Fruit fly (Drosophila melanogaster) whole organism: ENCODE results near the gene Dys.

Experiments
- CG8478 ChIP-seq: fragments of >200 bp; optimal IDR thresholded peaks from 2 replicates; lab custom pipeline; 2018; ENCODE audit warnings: inconsistent platforms
- Dll ChIP-seq: fragments of >200 bp; optimal IDR thresholded peaks from 2 replicates; lab custom pipeline; 2017
- EcR ChIP-seq, 2 experiments: fragments of >200 bp; optimal IDR thresholded peaks; 2 replicates each; lab custom pipeline; 2017; ENCODE audit warnings: missing biosample characterization in 2 of 2, missing genetic modification characterization in 2 of 2, missing genetic modification reagents in 2 of 2
- pan ChIP-seq: fragments of >200 bp; optimal IDR thresholded peaks from 2 replicates; lab custom pipeline; 2017
- psq ChIP-seq: fragments of >200 bp; optimal IDR thresholded peaks from 2 replicates; lab custom pipeline; 2017
- usp ChIP-seq: fragments of >200 bp; optimal IDR thresholded peaks from 2 replicates; lab custom pipeline; 2017; ENCODE audit warnings: missing biosample characterization, missing genetic modification characterization, mixed read lengths

Gene Dys

dm6 chr3R:19598855-19599254 is 138.0 kb downstream of the Dys start, which contains the start of gene Cpr92A:
Gene Cpr92A, minus strand, starts transcription at chr3R:19598955.
- no peak for TF ChIP-seq EcR (GFP tag; optimal IDR thresholded peaks at IDR 0.05; lab: Kevin White, UChicago)
- TF ChIP-seq psq: no peak
- no peak for TF ChIP-seq pan (lab: Kevin White, UChicago)
- no peak for TF ChIP-seq Dll (lab: Kevin White, UChicago)
- TF ChIP-seq CG8478: no peak
- TF ChIP-seq usp (GFP tag; lab: Kevin White, UChicago): no peak

DNA sequence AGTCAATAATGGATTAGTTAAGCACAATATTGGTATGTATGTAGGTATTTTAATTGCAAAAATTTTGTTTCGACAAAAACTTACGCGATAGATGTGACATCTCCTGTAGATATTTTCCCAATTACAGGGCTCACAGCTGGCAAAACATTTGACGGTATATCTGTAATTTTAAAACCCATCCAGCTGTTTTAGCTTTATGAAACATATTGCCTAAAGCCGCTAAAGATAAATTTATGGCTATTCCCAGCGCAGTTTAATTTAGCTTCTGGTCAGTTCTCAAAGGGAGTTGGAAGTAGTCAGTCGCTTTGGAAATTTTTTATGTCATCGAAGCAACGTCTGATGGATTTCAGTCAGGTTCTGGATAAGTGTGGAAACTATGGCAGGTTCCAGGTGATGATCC is 139.4 kb downstream of the Dys start, which contains the start of gene CG7333:
Gene CG7333 (plus strand): TSS at position 301 of the 400 bp plus-strand sequence.
- TF ChIP-seq CG8478 (no peak), usp (GFP tag; lab: Kevin White, UChicago) (no peak), psq (no peak), pan (lab: Kevin White, UChicago) (no peak)

dm6 chr3R:19602996-19603395 is 142.1 kb downstream of the Dys start, which contains the start of gene CG7342:
Gene CG7342, plus strand, starts transcription at chr3R:19603375.
- TF ChIP-seq Dll (lab: Kevin White, UChicago) (no peak), usp (GFP tag; lab: Kevin White, UChicago) (no peak), pan (lab: Kevin White, UChicago) (no peak)

- no peak for TF ChIP-seq pan (lab: Kevin White, UChicago)
- no peak for TF ChIP-seq usp (GFP tag; lab: Kevin White, UChicago)
- no peak for TF ChIP-seq CG8478
- TF ChIP-seq EcR (GFP tag; optimal IDR thresholded peaks at IDR 0.05; lab: Kevin White, UChicago): no peak
- TF ChIP-seq Dll (lab: Kevin White, UChicago): no peak
- no peak for TF ChIP-seq psq
Measured at dm6 chr3R:19606954-19607353, 146.1 kb downstream of the Dys start, which contains the start of gene CG17751. Gene CG17751, plus strand, starts transcription at chr3R:19607254.

- no peak for TF ChIP-seq psq
- TF ChIP-seq CG8478: no peak
- no peak for TF ChIP-seq EcR (GFP tag; optimal IDR thresholded peaks at IDR 0.05; lab: Kevin White, UChicago)
- no peak for TF ChIP-seq usp (GFP tag; lab: Kevin White, UChicago)
- no peak for TF ChIP-seq pan (lab: Kevin White, UChicago)
- TF ChIP-seq Dll (lab: Kevin White, UChicago): no peak
Measured at dm6 chr3R:19609925-19610324, 149.0 kb downstream of the Dys start, which contains the start of gene CG17752. Gene CG17752, plus strand, starts transcription at chr3R:19610225.

dm6 chr3R:19612908-19613431 is 152.1 kb downstream of the Dys start, which contains the start of gene CG16727:
Gene CG16727, plus strand, starts transcription at chr3R:19613381.
- TF ChIP-seq EcR (GFP tag; optimal IDR thresholded peaks at IDR 0.05; lab: Kevin White, UChicago) (no peak), usp (GFP tag; lab: Kevin White, UChicago) (no peak), psq (no peak), Dll (lab: Kevin White, UChicago) (no peak), CG8478 (no peak), pan (lab: Kevin White, UChicago) (no peak)

dm6 chr3R:19619908-19620307 is 159.0 kb downstream of the Dys start:
- TF ChIP-seq usp (GFP tag; lab: Kevin White, UChicago) (no peak), Dll (lab: Kevin White, UChicago) (no peak), EcR (GFP tag; optimal IDR thresholded peaks at IDR 0.05; lab: Kevin White, UChicago) (no peak), psq (no peak), CG8478 (no peak)

- no peak for TF ChIP-seq CG8478
- TF ChIP-seq EcR (GFP tag; optimal IDR thresholded peaks at IDR 0.05; lab: Kevin White, UChicago): no peak
- no peak for TF ChIP-seq Dll (lab: Kevin White, UChicago)
- TF ChIP-seq pan (lab: Kevin White, UChicago): no peak
- TF ChIP-seq psq: no peak
- TF ChIP-seq usp (GFP tag; lab: Kevin White, UChicago): no peak
Measured at dm6 chr3R:19620953-19621352, 160.1 kb downstream of the Dys start.

DNA sequence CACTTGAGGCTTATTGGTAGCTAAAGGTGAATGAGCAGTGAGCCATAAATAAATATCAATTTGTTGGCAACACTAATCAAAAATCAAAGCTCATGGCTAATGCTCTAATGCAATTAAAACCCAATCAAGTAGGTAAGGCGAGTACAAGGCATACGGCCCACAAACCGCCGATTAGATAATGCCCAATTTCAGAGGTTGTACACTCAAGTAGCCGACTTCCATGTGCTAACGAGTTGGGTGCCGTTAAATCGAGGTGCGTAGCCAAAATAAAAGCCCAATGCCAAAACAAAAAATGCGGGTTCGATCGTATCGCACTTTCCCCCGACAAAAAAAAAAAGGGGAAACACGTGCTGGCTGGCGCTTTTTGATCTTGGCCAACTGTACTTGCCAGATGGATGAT is 161.1 kb downstream of the Dys start:
- TF ChIP-seq Dll (lab: Kevin White, UChicago): no peak
- TF ChIP-seq psq: no peak
- no peak for TF ChIP-seq usp (GFP tag; lab: Kevin White, UChicago)
- no peak for TF ChIP-seq pan (lab: Kevin White, UChicago)
- no peak for TF ChIP-seq EcR (GFP tag; optimal IDR thresholded peaks at IDR 0.05; lab: Kevin White, UChicago)
- no peak for TF ChIP-seq CG8478

DNA sequence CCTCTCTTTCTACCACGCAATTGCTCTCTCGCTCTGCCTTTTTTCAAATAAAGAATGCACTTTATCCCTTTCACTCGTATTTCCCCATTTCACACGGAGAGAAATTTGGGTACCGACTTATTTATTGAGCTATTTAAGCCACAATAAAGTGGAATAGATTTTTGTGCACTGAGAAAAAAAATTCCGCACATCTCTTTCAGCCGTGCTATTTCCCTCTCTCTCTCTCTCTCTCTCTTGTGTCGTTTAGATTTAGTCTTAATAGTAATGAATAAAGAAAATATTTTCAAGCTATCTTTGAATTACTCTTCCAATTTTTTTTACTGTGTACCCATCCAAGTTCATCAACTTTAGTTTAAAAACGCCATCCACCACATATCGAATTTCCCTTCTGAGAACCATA is 162.7 kb downstream of the Dys start:
- TF ChIP-seq CG8478: no peak
- no peak for TF ChIP-seq Dll (lab: Kevin White, UChicago)
- TF ChIP-seq EcR (GFP tag; optimal IDR thresholded peaks at IDR 0.05; lab: Kevin White, UChicago): no peak
- no peak for TF ChIP-seq pan (lab: Kevin White, UChicago)
- TF ChIP-seq psq: no peak
- no peak for TF ChIP-seq usp (GFP tag; lab: Kevin White, UChicago)

dm6 chr3R:19624482-19624881 is 163.6 kb downstream of the Dys start:
- no peak for TF ChIP-seq Dll (lab: Kevin White, UChicago)
- no peak for TF ChIP-seq EcR (GFP tag; optimal IDR thresholded peaks at IDR 0.05; lab: Kevin White, UChicago)
- no peak for TF ChIP-seq pan (lab: Kevin White, UChicago)
- TF ChIP-seq usp (GFP tag; lab: Kevin White, UChicago): no peak
- no peak for TF ChIP-seq CG8478
- no peak for TF ChIP-seq psq

dm6 chr3R:19625300-19626230 is 164.7 kb downstream of the Dys start:
- no peak for TF ChIP-seq pan (lab: Kevin White, UChicago)
- no peak for TF ChIP-seq EcR (GFP tag; optimal IDR thresholded peaks at IDR 0.05; lab: Kevin White, UChicago)
- TF ChIP-seq usp (GFP tag; lab: Kevin White, UChicago): no peak
- TF ChIP-seq CG8478: no peak
- no peak for TF ChIP-seq psq
